Fruit fly (Drosophila melanogaster): ENCODE data around the gene CG32152.

The CG32152 gene

dm6 chr3L:16172809-16173276, 29.0 kb upstream of the CG32152 start (continued):
- TF ChIP-seq CG9876 (GFP tag; optimal IDR thresholded peaks at IDR 0.05) (no peak), Fer1 (GFP tag; optimal IDR thresholded peaks at IDR 0.05) (peak; percentile 3), Mrtf (GFP tag; IDR thresholded peaks at IDR 0.05) (no peak), NFAT (GFP tag; IDR thresholded peaks at IDR 0.05) (no peak), slou (GFP tag; optimal IDR thresholded peaks at IDR 0.05) (no peak), Eip74EF (GFP tag; optimal IDR thresholded peaks at IDR 0.05) (peak in 1 of 2 experiments; percentile 3)

- TF ChIP-seq crol (GFP tag; IDR thresholded peaks at IDR 0.05) (peak; percentile 85), CG8290 (GFP tag; optimal IDR thresholded peaks at IDR 0.05) (no peak), CG8290 (tag; optimal IDR thresholded peaks at IDR 0.05) (peak in 1 of 2 experiments; percentile 6), abd-A (tag; optimal IDR thresholded peaks at IDR 0.05) (peak; percentile 30), vvl (GFP tag; IDR thresholded peaks at IDR 0.05) (no peak), CG31388 (GFP tag; optimal IDR thresholded peaks at IDR 0.05) (no peak), Deaf1 (tag; optimal IDR thresholded peaks at IDR 0.05) (peak; percentile 14), ci (GFP tag; IDR thresholded peaks at IDR 0.05) (0 out of 3 replicates have a peak, but pooled peaks have one; percentile 22), Trl (optimal IDR thresholded peaks at IDR 0.05) (peak in 1 of 2 experiments; percentile 18), Trl (GFP tag; optimal IDR thresholded peaks at IDR 0.05) (no peak), Sry-β (GFP tag; optimal IDR thresholded peaks at IDR 0.05) (no peak), Blimp-1 (GFP tag; optimal IDR thresholded peaks at IDR 0.05) (no peak), Dek (tag; optimal IDR thresholded peaks at IDR 0.05) (no peak), Fer3 (tag; optimal IDR thresholded peaks at IDR 0.05) (no peak), seq (GFP tag; IDR thresholded peaks at IDR 0.05) (0 out of 2 replicates have a peak, but pooled peaks have one; percentile 35), pros (GFP tag; optimal IDR thresholded peaks at IDR 0.05) (peak; percentile 85), Tbp (GFP tag; optimal IDR thresholded peaks at IDR 0.05) (no peak)
These were observed 28.5 kb upstream of the CG32152 start for dm6 chr3L:16172381-16172780.

DNA sequence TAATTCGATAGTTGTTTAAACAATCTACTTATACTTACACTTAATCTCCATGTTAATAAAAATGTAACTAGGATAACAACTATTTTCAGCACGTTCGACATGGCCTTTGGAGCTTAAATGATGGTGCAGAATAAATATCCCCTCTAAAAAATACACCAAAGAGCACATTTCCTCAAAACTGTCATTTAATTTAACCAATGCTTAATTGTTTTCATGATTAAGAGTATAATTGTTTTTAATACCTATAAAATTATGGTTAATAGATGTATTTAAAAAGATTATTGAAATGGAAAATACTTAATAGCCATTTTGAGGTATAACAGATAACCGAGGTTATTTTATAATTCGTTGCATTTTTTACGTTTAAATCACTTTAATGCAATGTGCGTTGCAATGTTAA, 27.4 kb upstream of the CG32152 start, which contains the start of gene CG33795:
TSS of gene CG33795 (minus strand) at position 101 of the 400 bp plus-strand sequence.
- TF ChIP-seq CG17912 (GFP tag; optimal IDR thresholded peaks at IDR 0.05) = no peak
- TF ChIP-seq Sin3A (optimal IDR thresholded peaks at IDR 0.05) = no peak
- no peak for TF ChIP-seq CG7556 (GFP tag; optimal IDR thresholded peaks at IDR 0.05)
- no peak for TF ChIP-seq mirr (GFP tag; optimal IDR thresholded peaks at IDR 0.05)
- no peak for TF ChIP-seq unpg (GFP tag; optimal IDR thresholded peaks at IDR 0.05)
- no peak for TF ChIP-seq MESR4 (GFP tag; optimal IDR thresholded peaks at IDR 0.05)

- TF ChIP-seq Usf (GFP tag; optimal IDR thresholded peaks at IDR 0.05) (no peak), CG14050 (GFP tag; IDR thresholded peaks at IDR 0.05) (no peak), da (GFP tag; optimal IDR thresholded peaks at IDR 0.05) (no peak), Nf-YC (tag; optimal IDR thresholded peaks at IDR 0.05) (no peak), CTCF (GFP tag; optimal IDR thresholded peaks at IDR 0.05) (no peak), CG18764 (GFP tag; optimal IDR thresholded peaks at IDR 0.05) (no peak), onecut (GFP tag; IDR thresholded peaks at IDR 0.05) (no peak)
These were observed 26.2 kb upstream of the CG32152 start, which contains the start of gene CG33796 for dm6 chr3L:16170006-16170405. Gene CG33796 (minus strand): TSS chr3L:16170106.
